Worm (Caenorhabditis elegans): ENCODE measurements around the gene F22B3.5.

ce11 chrIV:11461335-11461734, 44.7 kb upstream of the F22B3.5 start:
- TF ChIP-seq nhr-11 (tag; optimal IDR thresholded peaks at IDR 0.05) (no peak), K09A11.1 (tag; optimal IDR thresholded peaks at IDR 0.05; ENCODE audit: insufficient read depth) (no peak), ceh-24 (tag; optimal IDR thresholded peaks at IDR 0.05) (no peak), pha-4 (tag; optimal IDR thresholded peaks at IDR 0.05) (no peak), unc-86 (tag; optimal IDR thresholded peaks at IDR 0.05) (no peak), sox-4 (tag; optimal IDR thresholded peaks at IDR 0.05) (no peak), ama-1 (optimal IDR thresholded peaks at IDR 0.05) (no peak), pat-9 (tag; optimal IDR thresholded peaks at IDR 0.05) (no peak), lim-6 (tag; optimal IDR thresholded peaks at IDR 0.05) (no peak), odd-2 (tag; optimal IDR thresholded peaks at IDR 0.05) (no peak)

Measured in whole organism, late embryonic.